Worm (Caenorhabditis elegans) whole organism, L1 larva: ENCODE data around the gene clec-47.
A peak's percentile ranks its signal among the peaks of the same experiment; 100 is the strongest.

Source experiments
- C04F5.9 ChIP-seq: sonication (generic microtip); optimal IDR thresholded peaks from 2 replicates; lab custom pipeline; 2016; ENCODE audit warnings: missing genetic modification characterization, missing compliant biosample characterization
- C34B4.2 ChIP-seq: sonication (generic microtip); optimal IDR thresholded peaks from 2 replicates; lab custom pipeline; 2017; ENCODE audit warnings: mild to moderate bottlenecking, missing genetic modification characterization, missing compliant biosample characterization
- Y116A8C.19 ChIP-seq: sonication (generic microtip); optimal IDR thresholded peaks from 2 replicates; lab custom pipeline; 2016; ENCODE audit warnings: missing compliant biosample characterization, missing genetic modification characterization, borderline replicate concordance
- aha-1 ChIP-seq: fragments of 150-350 bp; optimal IDR thresholded peaks from 2 replicates; lab custom pipeline; 2014; ENCODE audit warnings: missing biosample characterization, missing genetic modification characterization
- alr-1 ChIP-seq: fragments of 200-800 bp; sonication (Bioruptor generic); optimal IDR thresholded peaks from 2 replicates; lab custom pipeline; 2018; ENCODE audit warnings: borderline replicate concordance, mild to moderate bottlenecking, missing genetic modification characterization, missing compliant biosample characterization
- ama-1 ChIP-seq: fragments of 150-350 bp; optimal IDR thresholded peaks from 2 replicates; lab custom pipeline; 2014
- blmp-1 ChIP-seq: fragments of 150-350 bp; optimal IDR thresholded peaks from 2 replicates; lab custom pipeline; 2014; ENCODE audit warnings: missing biosample characterization, missing genetic modification characterization
- ceh-8 ChIP-seq: fragments of 200-800 bp; sonication (Bioruptor generic); optimal IDR thresholded peaks from 2 replicates; lab custom pipeline; 2018; ENCODE audit warnings: mild to moderate bottlenecking, missing genetic modification characterization, moderate library complexity, missing compliant biosample characterization
- ceh-82 ChIP-seq, 3 experiments: fragments of 150-350 bp in 1 of 3; sonication (generic microtip) in 2 of 3; optimal IDR thresholded peaks; 2 replicates each; lab custom pipeline; 2014 to 2017; ENCODE audit warnings: missing biosample characterization in 3 of 3, missing genetic modification characterization in 3 of 3
- ceh-88 ChIP-seq: fragments of 200-800 bp; sonication (Bioruptor generic); IDR thresholded peaks from 2 replicates; pipeline ENCODE4 v1.3.6; 2022; ENCODE audit warnings: missing genetic modification characterization, missing compliant biosample characterization
- dpl-1 ChIP-seq, 3 experiments: fragments of 150-350 bp in 2 of 3; sonication (generic microtip) in 1 of 3; optimal IDR thresholded peaks; 2 replicates each; lab custom pipeline; 2014 to 2017; ENCODE audit warnings: missing biosample characterization in 3 of 3, missing genetic modification characterization in 3 of 3, missing genetic modification reagents in 3 of 3
- dsc-1 ChIP-seq: sonication (generic microtip); optimal IDR thresholded peaks from 2 replicates; lab custom pipeline; 2016; ENCODE audit warnings: mild to moderate bottlenecking, missing genetic modification characterization, missing compliant biosample characterization
- efl-1 ChIP-seq, 4 experiments: fragments of 150-350 bp; optimal IDR thresholded peaks in 3 of 4; peaks in 1 of 4; 1 replicate in 1 of 4; 2 replicates in 3 of 4; lab custom pipeline; 2014; ENCODE audit warnings: missing biosample characterization in 2 of 4, missing genetic modification characterization in 2 of 4, missing genetic modification reagents in 2 of 4
- efl-3 ChIP-seq: fragments of 200-800 bp; sonication (Bioruptor generic); optimal IDR thresholded peaks from 2 replicates; lab custom pipeline; 2018; ENCODE audit warnings: mild to moderate bottlenecking, missing genetic modification characterization, missing compliant biosample characterization
- egl-13 ChIP-seq: sonication (generic microtip); optimal IDR thresholded peaks from 2 replicates; lab custom pipeline; 2016; ENCODE audit warnings: missing genotype, missing genetic modification reagents, missing genetic modification characterization, missing compliant biosample characterization
- ets-5 ChIP-seq: fragments of 200-800 bp; sonication (Bioruptor generic); IDR thresholded peaks from 2 replicates; pipeline ENCODE4 v1.3.6; 2022; ENCODE audit warnings: missing genetic modification characterization, missing compliant biosample characterization
- fkh-8 ChIP-seq: sonication (generic microtip); optimal IDR thresholded peaks from 2 replicates; lab custom pipeline; 2016; ENCODE audit warnings: mild to moderate bottlenecking, missing genetic modification characterization, missing compliant biosample characterization
- fos-1 ChIP-seq: fragments of 150-350 bp; optimal IDR thresholded peaks from 2 replicates; lab custom pipeline; 2014; ENCODE audit warnings: missing biosample characterization, missing genetic modification characterization
- hlh-17 ChIP-seq: fragments of 200-800 bp; sonication (Bioruptor generic); optimal IDR thresholded peaks from 2 replicates; lab custom pipeline; 2018; ENCODE audit warnings: missing genetic modification characterization, mild to moderate bottlenecking, missing compliant biosample characterization, moderate library complexity, borderline replicate concordance
- hlh-4 ChIP-seq: sonication (generic microtip); optimal IDR thresholded peaks from 2 replicates; lab custom pipeline; 2016; ENCODE audit warnings: mild to moderate bottlenecking, missing genetic modification characterization, missing compliant biosample characterization
- hpl-2 ChIP-seq: fragments of 150-350 bp; optimal IDR thresholded peaks from 2 replicates; lab custom pipeline; 2014; ENCODE audit warnings: missing biosample characterization, missing genetic modification reagents, missing genetic modification characterization
- isw-1 ChIP-seq: fragments of 200-800 bp; sonication (Bioruptor generic); IDR thresholded peaks from 2 replicates; pipeline ENCODE4 v1.3.6; 2022; ENCODE audit warnings: missing genetic modification characterization, missing compliant biosample characterization
- jun-1 ChIP-seq: fragments of 150-350 bp; optimal IDR thresholded peaks from 2 replicates; lab custom pipeline; 2014; ENCODE audit warnings: missing biosample characterization, missing genetic modification reagents, missing genetic modification characterization
- lin-14 ChIP-seq: fragments of 200-800 bp; sonication (Bioruptor generic); optimal IDR thresholded peaks from 2 replicates; lab custom pipeline; 2018; ENCODE audit warnings: mild to moderate bottlenecking, missing genetic modification characterization, moderate library complexity, missing compliant biosample characterization
- lsy-2 ChIP-seq, 2 experiments: fragments of 150-350 bp; optimal IDR thresholded peaks; 2 replicates each; lab custom pipeline; 2014; ENCODE audit warnings: missing biosample characterization in 2 of 2, missing genetic modification characterization in 2 of 2
- mab-9 ChIP-seq: fragments of 200-800 bp; sonication (Bioruptor generic); IDR thresholded peaks from 2 replicates; pipeline ENCODE4 v1.3.6; 2022; ENCODE audit warnings: missing genetic modification reagents, missing genetic modification characterization, missing compliant biosample characterization
- mdl-1 ChIP-seq, 2 experiments: fragments of 150-350 bp; optimal IDR thresholded peaks; 2 replicates each; lab custom pipeline; 2014 to 2017; ENCODE audit warnings: missing biosample characterization in 2 of 2, missing genetic modification characterization in 2 of 2, inconsistent platforms in 1 of 2
- mef-2 ChIP-seq: fragments of 150-350 bp; optimal IDR thresholded peaks from 2 replicates; lab custom pipeline; 2014; ENCODE audit warnings: missing biosample characterization, missing genetic modification characterization
- mep-1 ChIP-seq: fragments of 150-350 bp; optimal IDR thresholded peaks from 2 replicates; lab custom pipeline; 2014; ENCODE audit warnings: missing biosample characterization, missing genetic modification characterization
- nhr-11 ChIP-seq: fragments of 150-350 bp; optimal IDR thresholded peaks from 2 replicates; lab custom pipeline; 2014; ENCODE audit warnings: missing biosample characterization, missing genetic modification characterization
- nhr-12 ChIP-seq: sonication (generic microtip); optimal IDR thresholded peaks from 2 replicates; lab custom pipeline; 2017; ENCODE audit warnings: missing biosample characterization, missing genetic modification characterization
- nhr-19 ChIP-seq: fragments of 200-800 bp; sonication (Bioruptor generic); conservative IDR thresholded peaks from 2 replicates; pipeline ENCODE4 v1.3.6; 2022; ENCODE audit warnings: missing genetic modification characterization, missing compliant biosample characterization
- nhr-20 ChIP-seq: sonication (generic microtip); optimal IDR thresholded peaks from 2 replicates; lab custom pipeline; 2016; ENCODE audit warnings: mild to moderate bottlenecking, missing genetic modification characterization, missing compliant biosample characterization
- nhr-47 ChIP-seq: sonication (generic microtip); optimal IDR thresholded peaks from 2 replicates; lab custom pipeline; 2016; ENCODE audit warnings: mild to moderate bottlenecking, missing genetic modification characterization, moderate library complexity, missing compliant biosample characterization
- nhr-71 ChIP-seq: sonication (generic microtip); optimal IDR thresholded peaks from 2 replicates; lab custom pipeline; 2016; ENCODE audit warnings: mild to moderate bottlenecking, missing genetic modification characterization, moderate library complexity, missing compliant biosample characterization
- nhr-76 ChIP-seq: sonication (generic microtip); optimal IDR thresholded peaks from 2 replicates; lab custom pipeline; 2017; ENCODE audit warnings: missing biosample characterization, missing genetic modification characterization
- nhr-77 ChIP-seq: fragments of 150-350 bp; optimal IDR thresholded peaks from 2 replicates; lab custom pipeline; 2014; ENCODE audit warnings: missing biosample characterization, missing genetic modification characterization
- nhr-85 ChIP-seq: sonication (generic microtip); peaks from one replicate; lab custom pipeline; 2016; ENCODE audit warnings: missing genetic modification characterization, inconsistent platforms, missing compliant biosample characterization
- nhr-90 ChIP-seq: sonication (generic microtip); optimal IDR thresholded peaks from 2 replicates; lab custom pipeline; 2016; ENCODE audit warnings: mild to moderate bottlenecking, missing genetic modification characterization, missing compliant biosample characterization; ENCODE audit not compliant: poor library complexity
- rnt-1 ChIP-seq: sonication (generic microtip); optimal IDR thresholded peaks from 2 replicates; lab custom pipeline; 2016; ENCODE audit warnings: mild to moderate bottlenecking, missing genetic modification characterization, moderate library complexity, missing compliant biosample characterization
- snu-23 ChIP-seq: sonication (generic microtip); optimal IDR thresholded peaks from 2 replicates; lab custom pipeline; 2016; ENCODE audit warnings: missing genetic modification characterization, missing compliant biosample characterization
- sptf-1 ChIP-seq: fragments of 150-350 bp; optimal IDR thresholded peaks from 2 replicates; lab custom pipeline; 2014; ENCODE audit warnings: missing biosample characterization, missing genetic modification characterization
- tbx-2 ChIP-seq: sonication (generic microtip); optimal IDR thresholded peaks from 2 replicates; lab custom pipeline; 2016; ENCODE audit warnings: missing genetic modification characterization, missing compliant biosample characterization
- unc-30 ChIP-seq: sonication (generic microtip); optimal IDR thresholded peaks from 2 replicates; lab custom pipeline; 2017; ENCODE audit warnings: missing biosample characterization, missing genetic modification characterization
- unc-86 ChIP-seq: sonication (generic microtip); optimal IDR thresholded peaks from 2 replicates; lab custom pipeline; 2016; ENCODE audit warnings: missing genetic modification characterization, missing compliant biosample characterization
- vab-15 ChIP-seq: sonication (generic microtip); optimal IDR thresholded peaks from 2 replicates; lab custom pipeline; 2017; ENCODE audit warnings: missing genotype, mild to moderate bottlenecking, missing genetic modification characterization, missing compliant biosample characterization
- zag-1 ChIP-seq: fragments of 150-350 bp; optimal IDR thresholded peaks from 2 replicates; lab custom pipeline; 2014; ENCODE audit warnings: missing biosample characterization, missing genetic modification characterization
- zip-4 ChIP-seq: fragments of 200-800 bp; sonication (Bioruptor generic); optimal IDR thresholded peaks from 2 replicates; lab custom pipeline; 2018; ENCODE audit warnings: mild to moderate bottlenecking, missing genetic modification characterization, moderate library complexity, missing compliant biosample characterization
- ztf-11 ChIP-seq, 2 experiments: sonication (generic microtip); optimal IDR thresholded peaks; 2 replicates each; lab custom pipeline; 2016 to 2017; ENCODE audit warnings: missing genetic modification characterization in 2 of 2, missing biosample characterization in 1 of 2, missing compliant biosample characterization in 1 of 2

Gene clec-47

DNA sequence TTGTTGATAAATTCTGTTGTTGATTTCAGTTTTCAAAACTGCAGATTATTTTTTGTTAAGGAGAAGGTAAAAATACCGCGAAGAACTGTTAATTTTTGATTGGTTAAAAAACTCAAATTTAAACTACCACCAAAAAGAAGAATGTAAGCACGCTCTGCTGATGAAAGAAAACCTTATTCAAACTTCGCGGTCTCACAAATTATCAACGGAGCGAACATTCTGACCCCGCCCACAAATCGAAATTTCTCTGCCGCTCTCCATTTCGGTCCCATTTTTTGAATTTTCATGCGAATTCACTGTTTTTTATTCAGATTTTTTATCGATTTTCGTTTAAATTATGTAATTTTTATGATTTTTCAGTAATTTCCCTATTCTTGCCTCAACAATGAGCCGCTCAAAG lies 14.0 kb downstream of the clec-47 start, which contains the start of gene cyn-3 (continued):
- peak; percentile 90 for TF ChIP-seq fos-1 (tag; lab: Kevin White, UChicago)
- 0 out of 2 replicates have a peak, but pooled peaks have one; percentile 27 for TF ChIP-seq ceh-88 (GFP tag; lab: Robert Waterston, UW)
- TF ChIP-seq ets-5 (GFP tag; lab: Robert Waterston, UW) = no peak
- TF ChIP-seq hlh-4 (tag; lab: Kevin White, UChicago) = no peak
- TF ChIP-seq rnt-1 (tag; lab: Kevin White, UChicago) = peak; percentile 92
- peak; percentile 92 for TF ChIP-seq mep-1
- TF ChIP-seq mab-9 (GFP tag; lab: Robert Waterston, UW) = 0 out of 2 replicates have a peak, but pooled peaks have one; percentile 26
- peak; percentile 95 for TF ChIP-seq nhr-71
- peak; percentile 74 for TF ChIP-seq nhr-77 (tag; lab: Kevin White, UChicago)
- no peak for TF ChIP-seq nhr-12 (tag; lab: Kevin White, UChicago)
- peak; percentile 88 for TF ChIP-seq dsc-1 (tag; lab: Kevin White, UChicago)
- TF ChIP-seq aha-1 (tag; lab: Kevin White, UChicago) = peak; percentile 56
- TF ChIP-seq mdl-1 (tag; optimal IDR thresholded peaks at IDR 0.05; lab: Kevin White, UChicago) = peak in 1 of 2 experiments; percentile 85
- no peak for TF ChIP-seq zag-1 (tag; lab: Kevin White, UChicago)
- TF ChIP-seq egl-13 (tag; lab: Kevin White, UChicago) = peak; percentile 79
- no peak for TF ChIP-seq efl-3 (GFP tag; lab: Kevin White, UChicago)
- peak; percentile 95 for TF ChIP-seq nhr-85
- peak; percentile 66 for TF ChIP-seq ama-1
- TF ChIP-seq ceh-82 (tag; optimal IDR thresholded peaks at IDR 0.05; lab: Kevin White, UChicago) = peak; percentile 80 to 95 (median 81)
- peak; percentile 91 to 95 for TF ChIP-seq lsy-2 (tag; optimal IDR thresholded peaks at IDR 0.05; lab: Kevin White, UChicago)
- no peak for TF ChIP-seq C04F5.9
- TF ChIP-seq snu-23 (GFP tag; lab: Kevin White, UChicago) = peak; percentile 96
- peak; percentile 50 for TF ChIP-seq nhr-11 (tag; lab: Kevin White, UChicago)
- peak; percentile 10 for TF ChIP-seq ceh-8 (GFP tag; lab: Kevin White, UChicago)
- peak; percentile 89 for TF ChIP-seq fkh-8 (tag; lab: Kevin White, UChicago)
- no peak for TF ChIP-seq C34B4.2 (tag; lab: Kevin White, UChicago)
- TF ChIP-seq, all 84 proteins: peak for 60

DNA sequence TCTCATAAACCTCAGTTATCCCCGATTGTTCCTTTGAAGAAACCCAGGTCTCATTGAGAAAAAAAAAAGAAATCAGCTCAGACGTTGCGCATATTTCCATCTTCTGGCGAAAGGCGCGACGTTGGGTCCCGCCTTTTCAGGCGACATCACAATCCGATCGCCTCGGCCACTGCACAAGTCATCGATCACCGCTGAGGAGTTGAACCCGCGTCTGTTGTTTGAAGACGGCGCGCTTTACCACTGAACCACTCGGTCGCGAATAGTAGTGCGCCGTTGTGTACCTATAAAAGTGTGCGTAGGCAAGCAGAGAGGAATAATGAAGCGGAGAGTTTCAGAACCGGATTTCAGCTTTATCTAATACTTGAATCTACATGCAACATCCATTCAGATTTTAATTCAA lies 15.3 kb downstream of the clec-47 start, which contains the start of gene Y75B12B.11:
Gene Y75B12B.11 (plus strand): TSS at position 394 of the 400 bp plus-strand sequence.
- TF ChIP-seq sptf-1 (tag; lab: Kevin White, UChicago) (no peak), hlh-4 (tag; lab: Kevin White, UChicago) (no peak), mdl-1 (tag; optimal IDR thresholded peaks at IDR 0.05; lab: Kevin White, UChicago) (peak in 1 of 2 experiments; percentile 51), lin-14 (GFP tag; lab: Kevin White, UChicago) (peak; percentile 63), isw-1 (GFP tag; lab: Robert Waterston, UW) (no peak), unc-86 (peak; percentile 40), unc-30 (tag; lab: Kevin White, UChicago) (no peak), nhr-20 (tag; lab: Kevin White, UChicago) (peak; percentile 79), lsy-2 (tag; optimal IDR thresholded peaks at IDR 0.05; lab: Kevin White, UChicago) (peak; percentile 57 to 67), mep-1 (peak; percentile 79), nhr-90 (tag; lab: Kevin White, UChicago) (peak; percentile 75), C04F5.9 (peak; percentile 24), nhr-76 (tag; lab: Kevin White, UChicago) (no peak), efl-1 (optimal IDR thresholded peaks at IDR 0.05; lab: Kevin White, UChicago) (peak; percentile 57 to 80), efl-1 (GFP tag; optimal IDR thresholded peaks at IDR 0.05 in 1 of 2; lab: Kevin White, UChicago) (peak; percentile 72 to 98), jun-1 (tag; lab: Kevin White, UChicago) (peak; percentile 45), vab-15 (tag; lab: Kevin White, UChicago) (peak; percentile 20), aha-1 (tag; lab: Kevin White, UChicago) (no peak), efl-3 (GFP tag; lab: Kevin White, UChicago) (no peak), hpl-2 (GFP tag; lab: Kevin White, UChicago) (peak; percentile 11), Y116A8C.19 (no peak), mef-2 (tag; lab: Kevin White, UChicago) (peak; percentile 39), ztf-11 (tag; optimal IDR thresholded peaks at IDR 0.05; lab: Kevin White, UChicago) (peak in 1 of 2 experiments; percentile 33), tbx-2 (tag; lab: Kevin White, UChicago) (peak; percentile 66), snu-23 (GFP tag; lab: Kevin White, UChicago) (peak; percentile 78), blmp-1 (tag; lab: Kevin White, UChicago) (no peak), dpl-1 (GFP tag; optimal IDR thresholded peaks at IDR 0.05; lab: Kevin White, UChicago) (peak; percentile 60 to 72 (median 70)), egl-13 (tag; lab: Kevin White, UChicago) (no peak), zip-4 (peak; percentile 29), alr-1 (tag; lab: Kevin White, UChicago) (no peak), nhr-19 (GFP tag; lab: Robert Waterston, UW) (peak; percentile 71), nhr-47 (peak; percentile 83), nhr-77 (tag; lab: Kevin White, UChicago) (peak; percentile 45), ets-5 (GFP tag; lab: Robert Waterston, UW) (no peak), hlh-17 (GFP tag; lab: Kevin White, UChicago) (no peak)
